Worm (Caenorhabditis elegans): ENCODE results near the gene Y50D7A.3.

DNA sequence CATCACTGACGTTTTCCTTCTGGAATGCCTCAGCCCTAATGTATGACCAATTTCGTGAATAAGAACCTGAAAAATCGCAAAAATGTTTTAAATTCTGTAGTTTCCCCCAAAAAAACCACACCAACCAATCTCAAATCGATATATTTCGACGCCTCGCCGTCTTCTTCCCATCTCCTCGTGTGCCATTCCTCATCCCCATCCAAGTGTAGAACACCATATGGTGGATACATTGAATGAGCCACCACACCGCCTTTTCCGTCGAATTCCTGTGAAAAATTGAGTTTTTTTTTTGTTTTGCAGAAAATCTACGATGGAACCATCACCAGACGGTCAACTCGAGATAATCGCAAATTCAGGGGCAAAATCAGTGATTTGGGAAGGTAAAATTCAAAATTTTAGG lies 38.0 kb downstream of the Y50D7A.3 start, which contains the start of gene Y50D7A.1:
- TF ChIP-seq unc-62 (GFP tag; optimal IDR thresholded peaks at IDR 0.05) (no peak), madf-3 (GFP tag; IDR thresholded peaks at IDR 0.05) (no peak), xnd-1 (tag; optimal IDR thresholded peaks at IDR 0.05) (no peak), nhr-27 (tag; optimal IDR thresholded peaks at IDR 0.05) (no peak), Y53G8AR.9 (GFP tag; conservative IDR thresholded peaks at IDR 0.05) (no peak)
